Fruit fly (Drosophila melanogaster): ENCODE measurements around the gene CG11696.

- TF ChIP-seq CG8478 (optimal IDR thresholded peaks at IDR 0.05) (no peak), usp (GFP tag; optimal IDR thresholded peaks at IDR 0.05) (no peak), psq (optimal IDR thresholded peaks at IDR 0.05) (no peak)
Measured at dm6 chrX:11556774-11557173, 16.8 kb upstream of the CG11696 start.
